Worm (Caenorhabditis elegans): ENCODE data around the gene T11F9.21.
"Not testable (repeated sequence)": the region's sequence is repeated elsewhere in the genome, so short reads cannot be mapped to it uniquely, and the experiment has no call there.

Gene T11F9.21

DNA sequence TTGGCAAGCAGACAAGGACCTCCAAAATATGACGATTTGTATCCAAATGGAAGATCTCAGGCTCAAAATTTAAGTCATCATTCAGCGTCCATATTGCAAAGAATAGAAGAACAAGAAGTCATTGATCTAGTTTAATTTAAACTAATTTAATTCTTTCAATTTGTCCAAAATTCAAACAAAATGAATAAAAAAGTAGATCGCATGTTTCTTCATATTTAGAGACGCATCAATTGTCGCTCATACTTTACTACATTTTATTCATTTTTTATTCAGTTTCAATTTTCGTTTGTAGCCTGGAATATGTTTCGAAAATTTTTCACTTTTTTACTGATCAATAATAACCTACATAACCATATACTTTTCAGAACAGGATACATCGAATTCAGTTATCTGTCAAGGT, at the start of gene T11F9.21:
Gene T11F9.21 (plus strand): TSS at position 301 of the 400 bp plus-strand sequence.
- TF ChIP-seq dao-5 (tag; optimal IDR thresholded peaks at IDR 0.05) (no peak), W03F9.2 (tag; optimal IDR thresholded peaks at IDR 0.05) (no peak), him-1 (tag; optimal IDR thresholded peaks at IDR 0.05) (no peak)

DNA sequence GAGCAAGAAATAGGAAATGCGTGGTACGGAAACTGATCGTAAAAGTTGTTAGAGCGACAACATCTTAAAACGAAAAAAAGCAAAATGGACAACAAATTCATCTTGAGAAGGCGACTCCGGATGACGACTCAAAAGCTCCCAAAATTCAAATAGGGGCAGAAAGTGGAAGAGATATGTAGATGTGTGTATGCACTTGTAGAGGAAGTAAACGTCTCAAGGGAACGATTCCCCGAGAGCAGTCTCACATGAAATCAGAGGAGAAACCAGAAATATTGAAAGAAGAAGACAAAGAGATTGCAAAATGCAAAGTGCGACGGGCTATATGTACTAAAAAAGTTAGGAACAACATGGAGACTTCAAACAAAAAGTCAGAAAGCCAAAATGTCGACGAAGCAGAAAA, 49.1 kb upstream of the T11F9.21 start, which contains the start of gene F57B7.2:
Gene F57B7.2 (minus strand): TSS at position 101 of the 400 bp plus-strand sequence.
- TF ChIP-seq dao-5 (tag; optimal IDR thresholded peaks at IDR 0.05), result no peak
- TF ChIP-seq W03F9.2 (tag; optimal IDR thresholded peaks at IDR 0.05), result no peak
- TF ChIP-seq him-1 (tag; optimal IDR thresholded peaks at IDR 0.05), result no peak

DNA sequence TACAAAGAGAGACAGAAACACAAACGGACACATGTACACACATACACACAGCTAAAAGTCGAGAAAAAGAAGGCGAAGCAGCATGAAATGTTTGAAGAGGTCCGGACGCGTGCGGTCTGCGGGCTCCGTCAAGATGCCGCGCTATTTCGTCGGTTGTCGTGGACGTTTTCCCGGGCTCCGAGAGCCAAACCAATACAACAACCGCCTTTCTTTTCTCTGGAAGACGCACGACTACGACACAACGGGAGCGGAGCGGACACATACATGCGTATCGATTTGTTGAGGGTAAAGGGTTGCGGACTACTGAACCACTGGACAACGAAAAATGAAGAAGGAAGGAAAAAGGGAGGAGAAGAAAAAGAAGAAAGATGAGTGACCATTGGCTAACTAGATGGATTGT, 47.2 kb upstream of the T11F9.21 start:
- peak; percentile 35 for TF ChIP-seq him-1 (tag; optimal IDR thresholded peaks at IDR 0.05)
- no peak for TF ChIP-seq dao-5 (tag; optimal IDR thresholded peaks at IDR 0.05)
- TF ChIP-seq W03F9.2 (tag; optimal IDR thresholded peaks at IDR 0.05), result no peak

DNA sequence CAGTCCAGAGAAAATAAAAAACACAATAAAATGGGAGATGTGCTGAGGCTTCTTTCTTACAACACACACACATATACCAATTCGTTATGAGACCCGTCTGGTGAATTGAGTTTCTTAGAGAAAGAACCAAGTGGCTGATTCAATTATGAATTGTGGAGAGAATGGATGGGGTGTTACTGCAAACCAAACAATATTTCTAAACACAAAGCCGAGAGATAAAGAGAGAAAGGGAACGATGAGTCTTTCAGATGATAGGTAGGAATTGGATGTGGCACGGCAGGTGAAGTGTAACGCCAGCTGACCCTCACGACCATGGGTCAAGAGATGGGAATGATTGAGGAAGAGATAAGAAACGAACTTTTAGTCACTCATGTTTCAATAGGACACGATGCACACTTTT, 46.3 kb upstream of the T11F9.21 start, which contains the start of gene mig-17:
Gene mig-17 (plus strand): TSS at position 389 of the 400 bp plus-strand sequence.
- TF ChIP-seq W03F9.2 (tag; optimal IDR thresholded peaks at IDR 0.05) (no peak), dao-5 (tag; optimal IDR thresholded peaks at IDR 0.05) (no peak), him-1 (tag; optimal IDR thresholded peaks at IDR 0.05) (no peak)

DNA sequence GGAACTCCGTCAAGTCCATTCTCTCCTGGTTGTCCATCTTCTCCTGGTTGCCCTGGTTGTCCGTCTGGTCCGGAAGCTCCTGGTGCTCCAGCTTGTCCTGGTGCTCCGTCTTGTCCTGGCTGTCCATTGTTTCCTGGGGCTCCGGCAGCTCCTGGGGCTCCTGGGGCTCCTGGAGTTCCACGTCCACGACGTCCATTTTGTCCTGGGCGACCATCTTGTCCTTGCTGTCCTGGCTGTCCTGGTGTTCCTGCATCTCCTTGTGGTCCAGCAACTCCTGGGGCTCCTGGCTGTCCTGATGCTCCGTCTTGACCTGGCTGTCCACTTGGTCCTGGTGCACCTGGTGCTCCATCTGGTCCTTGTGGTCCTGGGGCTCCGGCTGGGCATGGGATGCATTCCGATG, 43.2 kb upstream of the T11F9.21 start:
- TF ChIP-seq dao-5 (tag; optimal IDR thresholded peaks at IDR 0.05), result no peak
- TF ChIP-seq W03F9.2 (tag; optimal IDR thresholded peaks at IDR 0.05), result no peak
- no peak for TF ChIP-seq him-1 (tag; optimal IDR thresholded peaks at IDR 0.05)

DNA sequence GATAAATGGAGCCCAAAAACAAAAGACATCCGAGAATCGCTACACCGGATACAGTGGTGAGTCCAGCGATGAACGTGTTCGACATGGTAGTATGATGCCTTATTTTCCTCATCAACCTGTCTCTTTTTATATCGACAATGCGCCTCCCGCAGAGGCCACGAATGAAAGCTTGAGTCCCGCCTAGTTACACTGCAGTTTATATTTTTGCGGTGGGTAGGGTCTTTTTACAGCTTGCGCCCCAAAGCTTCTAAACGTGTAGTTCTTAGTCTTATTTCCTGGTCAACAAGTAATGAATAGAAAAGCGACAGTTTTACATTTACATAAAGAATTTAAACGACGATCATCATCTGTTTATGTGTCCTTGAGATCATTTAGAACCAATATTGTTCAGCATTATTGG, 42.3 kb upstream of the T11F9.21 start, which contains the start of gene col-156:
Gene col-156 (minus strand): TSS at position 101 of the 400 bp plus-strand sequence.
- no peak for TF ChIP-seq dao-5 (tag; optimal IDR thresholded peaks at IDR 0.05)

DNA sequence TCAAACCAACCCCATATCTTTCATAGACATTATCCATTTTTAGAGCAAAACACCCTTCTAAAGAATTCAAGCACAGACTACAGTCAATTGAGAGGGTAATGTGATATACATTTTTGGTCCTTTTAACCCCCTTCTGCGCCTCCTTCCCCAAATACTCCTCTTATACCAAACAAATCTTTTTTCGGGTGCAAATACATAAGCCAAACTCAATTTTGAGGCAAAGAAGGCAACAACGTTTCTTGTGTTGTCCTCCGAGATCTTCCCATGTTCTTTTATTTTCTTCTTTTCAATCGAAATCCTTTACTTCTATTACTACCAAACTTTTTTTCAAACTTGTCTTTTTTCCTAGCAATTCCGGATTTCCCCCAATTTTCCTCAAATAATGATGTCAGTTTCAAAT, 37.6 kb upstream of the T11F9.21 start:
- TF ChIP-seq dao-5 (tag; optimal IDR thresholded peaks at IDR 0.05) (no peak), him-1 (tag; optimal IDR thresholded peaks at IDR 0.05) (no peak), W03F9.2 (tag; optimal IDR thresholded peaks at IDR 0.05) (no peak)

DNA sequence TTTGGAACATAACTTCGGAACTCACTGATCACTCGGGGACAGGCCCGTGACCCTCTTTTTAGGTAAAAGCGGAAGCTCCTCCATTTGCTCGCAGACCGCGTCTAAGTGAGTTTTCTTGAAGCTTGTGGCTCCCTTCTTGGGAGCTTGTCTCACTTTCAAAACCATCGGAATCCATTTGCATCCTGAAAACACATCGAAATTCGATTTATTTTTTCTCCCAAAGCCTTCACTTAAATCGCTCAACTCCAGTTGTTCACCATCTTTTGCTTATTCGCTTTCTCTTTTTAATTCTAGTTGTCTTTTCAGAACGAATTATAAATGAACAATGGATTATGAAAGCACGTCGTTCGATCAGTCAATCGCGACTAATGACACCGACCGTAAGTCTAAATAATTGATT, 33.3 kb upstream of the T11F9.21 start, which contains the start of gene T11F9.1:
Gene T11F9.1 (plus strand): TSS at position 301 of the 400 bp plus-strand sequence.
- no peak for TF ChIP-seq dao-5 (tag; optimal IDR thresholded peaks at IDR 0.05)
- no peak for TF ChIP-seq him-1 (tag; optimal IDR thresholded peaks at IDR 0.05)
- TF ChIP-seq W03F9.2 (tag; optimal IDR thresholded peaks at IDR 0.05), result no peak

DNA sequence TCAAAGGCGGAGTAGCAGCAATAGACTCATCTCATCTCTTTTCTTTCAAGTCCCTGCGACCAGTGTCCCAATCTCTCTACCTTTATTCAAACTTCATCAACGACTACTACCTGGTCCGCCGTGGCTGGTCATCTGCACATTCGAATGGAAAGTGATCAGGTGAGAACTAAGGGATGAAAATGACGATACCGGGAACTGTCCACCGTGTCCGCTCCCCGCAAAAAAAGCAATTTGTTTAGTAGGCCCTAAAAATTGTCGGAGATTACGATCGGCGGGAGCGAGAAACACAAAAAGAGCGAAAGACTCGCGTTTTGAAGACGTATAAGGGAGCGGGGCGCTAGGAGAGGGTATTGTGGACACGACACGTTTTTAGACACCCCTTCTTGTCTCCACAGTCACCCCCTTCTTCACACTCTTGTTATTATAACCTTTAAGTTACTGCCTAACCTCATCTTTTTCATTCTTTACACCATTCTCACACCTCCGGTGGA, 29.5 kb upstream of the T11F9.21 start, which contains the start of gene zipt-16:
Gene zipt-16 (plus strand): TSS at position 51 of the 491 bp plus-strand sequence.
- TF ChIP-seq dao-5 (tag; optimal IDR thresholded peaks at IDR 0.05), result no peak
- no peak for TF ChIP-seq W03F9.2 (tag; optimal IDR thresholded peaks at IDR 0.05)
- TF ChIP-seq him-1 (tag; optimal IDR thresholded peaks at IDR 0.05), result no peak

DNA sequence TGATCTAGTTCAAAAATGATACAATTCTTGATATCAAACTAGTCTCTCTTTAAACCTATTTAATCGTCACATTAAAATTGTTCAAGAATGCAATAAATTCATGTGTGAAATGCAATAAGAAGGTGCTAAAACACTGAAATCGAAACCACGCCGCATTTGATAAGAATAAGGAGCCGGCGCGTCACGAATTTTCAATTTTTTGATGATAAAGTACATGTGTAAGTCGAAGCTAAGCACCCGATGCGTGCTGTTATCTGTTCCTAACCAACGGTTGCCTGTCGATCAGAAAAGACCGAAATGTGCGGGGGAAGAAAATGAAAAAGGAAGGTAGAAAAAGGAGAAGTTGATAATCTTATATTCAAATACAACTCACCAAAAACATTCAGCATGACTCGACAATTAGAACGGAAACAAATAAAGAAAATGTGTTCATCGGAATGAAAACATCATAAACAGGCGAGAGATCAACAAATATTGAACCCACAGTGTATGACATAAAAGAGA, 22.3 kb upstream of the T11F9.21 start, which contains the start of gene aat-6:
Gene aat-6 (minus strand): TSS at position 454 of the 504 bp plus-strand sequence.
- TF ChIP-seq W03F9.2 (tag; optimal IDR thresholded peaks at IDR 0.05) (no peak), dao-5 (tag; optimal IDR thresholded peaks at IDR 0.05) (no peak), him-1 (tag; optimal IDR thresholded peaks at IDR 0.05) (no peak)

DNA sequence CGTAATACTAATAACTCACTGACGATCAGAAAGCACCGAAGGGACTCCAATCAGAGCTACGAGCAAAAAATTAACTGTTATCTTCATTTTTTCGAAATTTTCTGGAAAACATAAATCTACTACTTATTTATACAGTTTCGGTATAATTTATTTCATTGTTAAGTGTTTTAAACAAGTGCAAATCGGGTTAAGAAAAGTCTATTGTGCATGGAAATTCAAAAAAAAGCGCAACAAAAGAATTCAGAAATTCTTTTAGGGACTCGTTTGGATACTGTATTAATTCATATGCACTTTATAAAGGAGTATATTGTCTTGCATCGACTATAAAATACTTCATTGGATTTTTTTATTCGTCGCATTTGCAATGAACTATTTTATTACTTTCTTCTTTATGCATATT, 20.3 kb upstream of the T11F9.21 start, which contains the start of the genes nas-20 and nas-21:
Gene nas-20 (minus strand): TSS at position 101 of the 400 bp plus-strand sequence.
Gene nas-21 (plus strand): TSS at position 356 of the 400 bp plus-strand sequence.
- TF ChIP-seq dao-5 (tag; optimal IDR thresholded peaks at IDR 0.05) (no peak), him-1 (tag; optimal IDR thresholded peaks at IDR 0.05) (no peak), W03F9.2 (tag; optimal IDR thresholded peaks at IDR 0.05) (no peak)

DNA sequence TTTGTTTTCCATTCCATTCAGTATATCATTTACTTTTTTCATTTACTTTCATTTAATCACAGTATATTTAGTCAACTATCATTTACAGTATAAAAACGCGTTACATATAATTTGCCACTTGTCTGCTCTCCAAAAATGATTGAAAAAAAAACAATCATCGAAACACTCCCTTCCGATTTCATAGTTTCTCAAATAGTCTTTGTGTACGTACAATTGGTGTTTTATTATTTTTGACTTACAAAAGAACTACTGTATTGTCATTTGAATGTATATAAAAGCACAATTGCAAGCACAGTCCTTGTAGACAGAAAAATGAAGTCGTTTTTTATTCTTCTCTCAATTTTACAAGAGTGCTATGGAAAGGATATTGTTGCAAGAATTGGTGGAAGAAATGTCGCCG, 18.2 kb upstream of the T11F9.21 start, which contains the start of gene nas-22:
Gene nas-22 (plus strand): TSS at position 301 of the 400 bp plus-strand sequence.
- TF ChIP-seq him-1 (tag; optimal IDR thresholded peaks at IDR 0.05), result no peak
- TF ChIP-seq dao-5 (tag; optimal IDR thresholded peaks at IDR 0.05), result no peak
- no peak for TF ChIP-seq W03F9.2 (tag; optimal IDR thresholded peaks at IDR 0.05)

DNA sequence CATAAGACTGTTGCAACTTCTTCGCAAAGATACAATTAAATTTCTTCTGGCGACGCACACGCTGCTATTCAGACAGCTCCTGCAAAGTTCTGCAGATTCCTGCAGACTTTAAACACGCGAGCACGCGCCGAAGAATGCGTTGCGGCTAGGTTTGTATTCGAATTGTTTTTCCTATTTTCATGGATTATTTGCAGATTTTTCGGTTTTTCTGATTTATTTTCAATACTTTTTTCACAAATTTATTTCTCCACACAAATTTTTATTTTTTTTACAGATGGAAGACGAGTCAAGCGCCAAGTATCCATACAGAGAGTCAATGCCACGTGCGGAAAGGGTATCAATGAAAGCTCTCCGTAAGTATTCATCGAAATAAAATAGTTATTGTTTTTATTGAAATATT, 16.9 kb upstream of the T11F9.21 start, which contains the start of gene T11F9.7:
Gene T11F9.7 (plus strand): TSS at position 301 of the 400 bp plus-strand sequence.
- TF ChIP-seq W03F9.2, dao-5, him-1 (tag; optimal IDR thresholded peaks at IDR 0.05): not testable (repeated sequence)

DNA sequence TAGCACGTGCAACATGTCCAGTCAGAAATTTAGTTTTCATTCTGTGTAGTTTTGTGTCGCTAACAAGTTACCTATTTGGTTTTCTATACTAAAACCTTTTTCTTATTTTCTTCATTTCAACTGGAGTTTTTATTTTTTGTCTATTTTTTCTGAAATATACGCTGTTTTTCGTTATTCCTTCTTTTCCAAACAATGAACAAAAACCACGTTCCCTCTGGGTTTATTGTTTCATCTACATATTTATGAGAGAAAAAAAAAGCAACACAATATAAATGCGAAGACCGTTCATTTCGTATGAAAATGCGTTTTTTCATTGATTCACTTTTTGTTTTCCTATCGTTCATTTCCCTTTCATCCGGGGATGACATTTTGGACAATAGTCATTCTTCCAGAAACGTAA, 13.2 kb upstream of the T11F9.21 start, which contains the start of gene T11F9.22:
Gene T11F9.22 (plus strand): TSS at position 301 of the 400 bp plus-strand sequence.
- TF ChIP-seq W03F9.2 (tag; optimal IDR thresholded peaks at IDR 0.05) (no peak), him-1 (tag; optimal IDR thresholded peaks at IDR 0.05) (no peak)
